Fruit fly (Drosophila melanogaster) ovary, adult (tissue): ENCODE results near the gene CG5021.

Source experiments
- CG17801 ChIP-seq: fragments of 200-800 bp; optimal IDR thresholded peaks from 2 replicates; lab custom pipeline; 2019; ENCODE audit warnings: missing biosample characterization, mild to moderate bottlenecking, missing genetic modification characterization, moderate library complexity; ENCODE audit not compliant: partially characterized antibody

CG5021 gene

DNA sequence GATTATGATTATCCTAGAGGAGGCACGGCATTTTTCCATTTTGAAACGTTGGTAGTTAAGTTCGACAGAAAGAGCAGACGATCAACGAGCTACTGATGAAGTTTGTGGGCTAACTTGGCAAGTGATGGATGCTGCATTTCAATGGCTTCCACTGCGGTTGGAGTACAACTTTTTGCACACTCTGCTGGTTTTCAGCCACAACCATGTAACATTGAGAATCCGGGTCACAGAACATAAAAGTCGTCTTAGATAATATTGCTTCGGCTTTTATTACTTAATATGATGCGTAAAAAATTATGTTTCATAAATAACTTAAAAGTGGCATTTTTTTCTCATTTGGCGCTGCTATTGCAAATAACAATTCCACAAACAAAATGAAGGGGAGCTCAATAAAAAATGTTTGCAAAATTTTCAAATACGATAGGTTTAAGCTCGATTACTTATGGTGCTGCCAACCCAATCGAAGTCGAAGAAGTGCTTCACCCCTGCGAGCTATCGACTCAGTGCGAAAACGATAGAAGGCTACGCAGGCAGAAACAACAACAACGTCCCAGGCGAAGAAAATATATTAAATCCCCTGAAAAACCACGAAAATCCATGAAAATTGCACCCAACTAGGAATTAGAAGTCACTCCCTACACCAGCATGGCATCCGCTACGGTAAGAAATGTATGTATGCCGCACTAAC, at the start of gene CG5021, which contains the start of gene CG5653:
CG5021 (plus strand) TSS at position 506 of the 688 bp plus-strand sequence.
CG5653 (minus strand) TSS at position 51 of the 688 bp plus-strand sequence.
- TF ChIP-seq CG17801 = no peak

dm6 chr3L:8919678-8920077, 47.0 kb upstream of the CG5021 start:
- no peak for TF ChIP-seq CG17801

dm6 chr3L:8920710-8921109, 45.9 kb upstream of the CG5021 start:
- no peak for TF ChIP-seq CG17801

- no peak for TF ChIP-seq CG17801
These were observed 42.2 kb upstream of the CG5021 start for dm6 chr3L:8924417-8924913.

dm6 chr3L:8924999-8925398, 41.6 kb upstream of the CG5021 start:
- TF ChIP-seq CG17801 = no peak

DNA sequence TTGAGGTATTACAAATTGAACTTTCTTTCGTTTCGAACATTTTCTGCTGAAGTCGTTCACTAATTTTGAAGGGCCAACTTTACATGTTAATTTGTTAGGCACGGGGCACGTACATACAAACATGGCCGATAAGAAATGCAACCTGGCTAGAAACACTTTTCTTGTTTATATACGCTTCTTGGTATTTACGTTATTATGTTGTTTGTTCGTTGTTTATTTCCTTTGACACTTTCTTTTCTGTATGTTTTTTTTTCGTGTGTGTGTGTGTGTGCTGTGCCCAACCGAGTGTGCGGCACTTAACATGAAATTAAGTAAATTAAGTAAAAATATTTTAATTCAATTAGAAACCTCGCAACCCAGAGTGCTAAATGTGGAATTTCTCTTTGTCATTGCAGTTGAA, 41.0 kb upstream of the CG5021 start:
- no peak for TF ChIP-seq CG17801

dm6 chr3L:8929527-8929926, 37.1 kb upstream of the CG5021 start:
- no peak for TF ChIP-seq CG17801

- TF ChIP-seq CG17801 = peak; percentile 49
These were observed 34.7 kb upstream of the CG5021 start for dm6 chr3L:8931916-8932315.

dm6 chr3L:8939654-8940053, 27.0 kb upstream of the CG5021 start:
- TF ChIP-seq CG17801 = no peak

dm6 chr3L:8947848-8948494, 18.7 kb upstream of the CG5021 start:
- no peak for TF ChIP-seq CG17801

dm6 chr3L:8949823-8950222, 16.8 kb upstream of the CG5021 start:
- no peak for TF ChIP-seq CG17801

- no peak for TF ChIP-seq CG17801
These were observed 15.7 kb upstream of the CG5021 start for dm6 chr3L:8950955-8951354.

dm6 chr3L:8951507-8951906, 15.1 kb upstream of the CG5021 start:
- TF ChIP-seq CG17801 = no peak

- no peak for TF ChIP-seq CG17801
These were observed 14.0 kb upstream of the CG5021 start for dm6 chr3L:8952549-8953198.

- peak; percentile 55 for TF ChIP-seq CG17801
These were observed 13.3 kb upstream of the CG5021 start for dm6 chr3L:8953199-8953956.

- TF ChIP-seq CG17801 = no peak
These were observed 12.5 kb upstream of the CG5021 start, which contains the start of the genes CG43783 and orb2 for dm6 chr3L:8953962-8954647. TSS of gene CG43783 (minus strand) at chr3L:8954272. TSS of gene orb2 (minus strand) at chr3L:8954463.
